Worm (Caenorhabditis elegans) whole organism, mixed stage, embryonic: ENCODE results near the gene Y50D7A.8.

Source experiments
- M03D4.4 ChIP-seq: sonication (generic microtip); optimal IDR thresholded peaks from 2 replicates; lab custom pipeline; 2017; ENCODE audit warnings: mild to moderate bottlenecking, missing genetic modification characterization, missing compliant biosample characterization
- bed-3 ChIP-seq: fragments of 200-800 bp; sonication (Bioruptor generic); optimal IDR thresholded peaks from 3 replicates; lab custom pipeline; 2018; ENCODE audit warnings: mild to moderate bottlenecking, missing genetic modification characterization, moderate library complexity, missing compliant biosample characterization
- blmp-1 ChIP-seq: fragments of 150-350 bp; optimal IDR thresholded peaks from 2 replicates; lab custom pipeline; 2014; ENCODE audit warnings: missing biosample characterization, missing genetic modification characterization
- ceh-43 ChIP-seq: fragments of 200-800 bp; sonication (Bioruptor generic); optimal IDR thresholded peaks from 2 replicates; lab custom pipeline; 2018; ENCODE audit warnings: mild to moderate bottlenecking, missing genetic modification characterization, moderate library complexity, missing compliant biosample characterization
- ceh-83 ChIP-seq: fragments of 200-800 bp; sonication (Bioruptor generic); optimal IDR thresholded peaks from 2 replicates; lab custom pipeline; 2018; ENCODE audit warnings: mild to moderate bottlenecking, missing genetic modification characterization, missing compliant biosample characterization
- ces-1 ChIP-seq: fragments of 150-350 bp; optimal IDR thresholded peaks from 2 replicates; lab custom pipeline; 2014; ENCODE audit warnings: missing biosample characterization, missing genetic modification reagents, missing genetic modification characterization
- cnd-1 ChIP-seq: fragments of 200-800 bp; sonication (Bioruptor generic); optimal IDR thresholded peaks from 2 replicates; lab custom pipeline; 2018; ENCODE audit warnings: mild to moderate bottlenecking, missing genetic modification characterization, missing compliant biosample characterization
- drap-1 ChIP-seq: fragments of 200-800 bp; sonication (Bioruptor generic); optimal IDR thresholded peaks from 3 replicates; lab custom pipeline; 2018; ENCODE audit warnings: mild to moderate bottlenecking, missing genetic modification characterization, missing compliant biosample characterization
- elt-1 ChIP-seq: sonication (generic microtip); optimal IDR thresholded peaks from 2 replicates; lab custom pipeline; 2017; ENCODE audit warnings: missing genetic modification characterization, mild to moderate bottlenecking, missing compliant biosample characterization, antibody characterized with exemption, moderate library complexity, borderline replicate concordance; ENCODE audit not compliant: insufficient read depth
- elt-3 ChIP-seq: fragments of 150-350 bp; optimal IDR thresholded peaks from 2 replicates; lab custom pipeline; 2014; ENCODE audit warnings: missing biosample characterization, missing genetic modification characterization
- flh-1 ChIP-seq: fragments of 200-800 bp; sonication (Bioruptor generic); optimal IDR thresholded peaks from 2 replicates; lab custom pipeline; 2018; ENCODE audit warnings: mild to moderate bottlenecking, missing genetic modification characterization, moderate library complexity, missing compliant biosample characterization
- ham-2 ChIP-seq: fragments of 200-800 bp; sonication (Bioruptor generic); optimal IDR thresholded peaks from 2 replicates; lab custom pipeline; 2018; ENCODE audit warnings: mild to moderate bottlenecking, missing genetic modification characterization, missing compliant biosample characterization
- hlh-1 ChIP-seq: fragments of 150-350 bp; optimal IDR thresholded peaks from 2 replicates; lab custom pipeline; 2014; ENCODE audit warnings: missing biosample characterization, missing genetic modification reagents, missing genetic modification characterization
- lin-13 ChIP-seq: fragments of 150-350 bp; optimal IDR thresholded peaks from 2 replicates; lab custom pipeline; 2014; ENCODE audit warnings: missing biosample characterization, missing genetic modification characterization
- lsy-2 ChIP-seq: fragments of 150-350 bp; optimal IDR thresholded peaks from 2 replicates; lab custom pipeline; 2014; ENCODE audit warnings: missing biosample characterization, missing genetic modification characterization
- mab-5 ChIP-seq: fragments of 150-350 bp; optimal IDR thresholded peaks from 2 replicates; lab custom pipeline; 2014; ENCODE audit warnings: missing biosample characterization, missing genetic modification characterization
- mep-1 ChIP-seq: fragments of 150-350 bp; optimal IDR thresholded peaks from 2 replicates; lab custom pipeline; 2017; ENCODE audit warnings: missing biosample characterization, missing genetic modification reagents, missing genetic modification characterization, inconsistent platforms
- mls-2 ChIP-seq: sonication (generic microtip); optimal IDR thresholded peaks from 2 replicates; lab custom pipeline; 2016; ENCODE audit warnings: mild to moderate bottlenecking, missing genetic modification characterization, moderate library complexity, missing compliant biosample characterization
- nhr-12 ChIP-seq: fragments of 150-350 bp; optimal IDR thresholded peaks from 2 replicates; lab custom pipeline; 2014; ENCODE audit warnings: missing biosample characterization, missing genetic modification characterization
- nhr-2 ChIP-seq: fragments of 150-350 bp; optimal IDR thresholded peaks from 2 replicates; lab custom pipeline; 2014; ENCODE audit warnings: missing biosample characterization, missing genetic modification characterization
- nhr-237 ChIP-seq: fragments of 150-350 bp; optimal IDR thresholded peaks from 2 replicates; lab custom pipeline; 2014; ENCODE audit warnings: missing biosample characterization, missing genetic modification characterization
- nhr-28 ChIP-seq: fragments of 150-350 bp; optimal IDR thresholded peaks from 2 replicates; lab custom pipeline; 2014; ENCODE audit warnings: missing biosample characterization, missing genetic modification characterization
- nhr-76 ChIP-seq: sonication (generic microtip); optimal IDR thresholded peaks from 2 replicates; lab custom pipeline; 2017; ENCODE audit warnings: missing biosample characterization, missing genetic modification characterization
- pha-4 ChIP-seq: fragments of 150-350 bp; optimal IDR thresholded peaks from 2 replicates; lab custom pipeline; 2018; ENCODE audit warnings: missing biosample characterization, missing genetic modification reagents, missing genetic modification characterization
- sem-2 ChIP-seq: fragments of 200-800 bp; sonication (Bioruptor generic); optimal IDR thresholded peaks from 2 replicates; lab custom pipeline; 2018; ENCODE audit warnings: mild to moderate bottlenecking, missing genetic modification characterization, missing compliant biosample characterization
- snpc-4 ChIP-seq: fragments of 150-350 bp; optimal IDR thresholded peaks from 2 replicates; lab custom pipeline; 2014; ENCODE audit warnings: missing biosample characterization, missing genetic modification characterization
- sptf-1 ChIP-seq: sonication (generic microtip); optimal IDR thresholded peaks from 2 replicates; lab custom pipeline; 2017; ENCODE audit warnings: mild to moderate bottlenecking, missing genetic modification characterization, moderate library complexity, missing compliant biosample characterization
- tbx-8 ChIP-seq: fragments of 200-800 bp; sonication (Bioruptor generic); optimal IDR thresholded peaks from 2 replicates; lab custom pipeline; 2018; ENCODE audit warnings: mild to moderate bottlenecking, missing genetic modification characterization, moderate library complexity, missing compliant biosample characterization
- unc-120 ChIP-seq: sonication (generic microtip); optimal IDR thresholded peaks from 2 replicates; lab custom pipeline; 2017; ENCODE audit warnings: missing genetic modification characterization, missing compliant biosample characterization; ENCODE audit not compliant: poor library complexity, severe bottlenecking
- unc-39 ChIP-seq: fragments of 150-350 bp; optimal IDR thresholded peaks from 2 replicates; lab custom pipeline; 2014; ENCODE audit warnings: missing biosample characterization, missing genetic modification characterization
- unc-62 ChIP-seq: fragments of 150-350 bp; optimal IDR thresholded peaks from 2 replicates; lab custom pipeline; 2014; ENCODE audit warnings: missing biosample characterization, missing genetic modification reagents, missing genetic modification characterization
- zip-8 ChIP-seq: fragments of 150-350 bp; optimal IDR thresholded peaks from 2 replicates; lab custom pipeline; 2014; ENCODE audit warnings: missing biosample characterization, missing genetic modification characterization
- ztf-11 ChIP-seq: fragments of 150-350 bp; optimal IDR thresholded peaks from 2 replicates; lab custom pipeline; 2014; ENCODE audit warnings: missing biosample characterization, missing genetic modification characterization

The Y50D7A.8 gene

DNA sequence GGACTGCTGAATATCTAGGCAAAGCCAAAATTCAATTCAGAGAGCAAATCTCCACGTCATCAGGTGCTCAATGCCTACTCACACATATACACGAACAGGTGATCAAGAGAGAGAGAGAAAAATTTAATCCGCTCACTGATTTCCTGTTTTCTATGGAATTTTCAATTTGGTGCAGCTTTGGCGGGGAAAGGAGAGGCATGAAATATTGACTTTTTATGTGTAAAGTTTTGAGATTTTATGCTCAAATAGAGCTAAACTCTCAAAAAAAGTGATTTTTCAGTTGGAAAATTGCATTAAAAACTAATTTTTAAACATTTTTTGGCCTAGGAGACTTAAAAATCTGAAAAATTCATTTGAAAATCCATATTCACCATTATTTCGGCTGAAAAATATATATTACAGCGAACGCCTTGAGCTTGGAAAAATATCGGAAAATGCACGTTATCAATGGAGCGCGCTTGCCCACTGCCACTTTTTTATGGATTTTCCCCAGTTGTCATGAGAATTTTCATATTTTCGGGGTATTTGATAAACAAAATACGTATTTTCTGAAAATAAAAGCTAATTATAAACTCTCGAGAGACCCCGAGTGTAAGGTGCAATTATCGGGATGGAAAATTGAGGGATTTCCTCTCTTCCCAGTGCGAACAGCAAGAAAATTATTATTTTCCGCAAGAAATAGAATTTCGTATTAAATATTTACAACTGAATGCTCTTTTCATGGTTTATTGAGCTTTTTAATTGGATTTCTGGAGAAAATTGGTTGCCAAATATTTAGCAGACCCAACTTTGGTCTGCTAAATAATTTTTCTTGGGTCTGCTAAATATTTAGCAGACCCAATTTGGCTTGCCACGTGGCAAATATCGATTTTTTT is 542 bp upstream of the Y50D7A.8 start:
- no peak for TF ChIP-seq pha-4 (tag; lab: Kevin White, UChicago)
- no peak for TF ChIP-seq bed-3 (GFP tag; lab: Kevin White, UChicago)
- no peak for TF ChIP-seq zip-8 (tag; lab: Kevin White, UChicago)
- TF ChIP-seq nhr-237 (tag; lab: Kevin White, UChicago), result no peak
- no peak for TF ChIP-seq elt-1 (tag; lab: Kevin White, UChicago)
- TF ChIP-seq flh-1, result no peak
- TF ChIP-seq M03D4.4 (tag; lab: Kevin White, UChicago), result peak; percentile 48
- TF ChIP-seq sptf-1 (tag; lab: Kevin White, UChicago), result peak; percentile 42
- TF ChIP-seq blmp-1 (tag; lab: Kevin White, UChicago), result no peak
- TF ChIP-seq hlh-1 (tag; lab: Kevin White, UChicago), result no peak
- peak; percentile 70 for TF ChIP-seq ceh-43 (GFP tag; lab: Kevin White, UChicago)
- TF ChIP-seq ceh-83 (GFP tag; lab: Kevin White, UChicago), result no peak
- TF ChIP-seq unc-62, result no peak
- peak; percentile 0 for TF ChIP-seq lsy-2 (tag; lab: Kevin White, UChicago)
- no peak for TF ChIP-seq ztf-11 (tag; lab: Kevin White, UChicago)
- TF ChIP-seq tbx-8, result no peak
- peak; percentile 41 for TF ChIP-seq mls-2
- TF ChIP-seq ces-1 (GFP tag; lab: Kevin White, UChicago), result peak; percentile 47
- TF ChIP-seq ham-2 (GFP tag; lab: Kevin White, UChicago), result no peak
- no peak for TF ChIP-seq nhr-28 (tag; lab: Kevin White, UChicago)
- peak; percentile 25 for TF ChIP-seq unc-120 (tag; lab: Kevin White, UChicago)
- TF ChIP-seq nhr-76, result no peak
- peak; percentile 48 for TF ChIP-seq cnd-1
- no peak for TF ChIP-seq elt-3
- TF ChIP-seq snpc-4, result no peak
- peak; percentile 42 for TF ChIP-seq mab-5
- no peak for TF ChIP-seq nhr-2 (tag; lab: Kevin White, UChicago)
- no peak for TF ChIP-seq sem-2 (GFP tag; lab: Kevin White, UChicago)
- no peak for TF ChIP-seq mep-1 (tag; lab: Kevin White, UChicago)
- no peak for TF ChIP-seq drap-1 (GFP tag; lab: Kevin White, UChicago)

DNA sequence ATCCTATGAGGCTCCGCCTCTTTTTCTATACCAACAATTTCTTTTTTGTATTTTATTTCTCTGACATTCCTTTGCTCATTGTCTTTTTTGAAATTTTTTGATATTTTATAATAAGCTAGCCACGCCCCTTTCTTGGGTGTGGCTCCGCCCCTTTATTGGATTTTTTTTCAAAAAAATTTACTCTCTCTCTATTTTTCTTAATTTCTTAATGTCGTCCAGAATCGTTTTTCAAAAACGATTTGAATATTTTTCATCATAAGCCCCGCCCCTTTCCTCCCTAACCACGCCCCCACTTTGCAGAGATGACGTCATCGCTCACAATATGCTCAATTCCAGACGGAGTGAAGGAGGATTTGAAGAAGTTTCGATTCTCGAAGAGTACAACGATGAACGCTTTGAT is 27.9 kb downstream of the Y50D7A.8 start, which contains the start of gene Y50D7A.10:
Gene Y50D7A.10 (plus strand): TSS at position 301 of the 400 bp plus-strand sequence.
- TF ChIP-seq zip-8 (tag; lab: Kevin White, UChicago) (peak; percentile 30), sptf-1 (tag; lab: Kevin White, UChicago) (no peak)

DNA sequence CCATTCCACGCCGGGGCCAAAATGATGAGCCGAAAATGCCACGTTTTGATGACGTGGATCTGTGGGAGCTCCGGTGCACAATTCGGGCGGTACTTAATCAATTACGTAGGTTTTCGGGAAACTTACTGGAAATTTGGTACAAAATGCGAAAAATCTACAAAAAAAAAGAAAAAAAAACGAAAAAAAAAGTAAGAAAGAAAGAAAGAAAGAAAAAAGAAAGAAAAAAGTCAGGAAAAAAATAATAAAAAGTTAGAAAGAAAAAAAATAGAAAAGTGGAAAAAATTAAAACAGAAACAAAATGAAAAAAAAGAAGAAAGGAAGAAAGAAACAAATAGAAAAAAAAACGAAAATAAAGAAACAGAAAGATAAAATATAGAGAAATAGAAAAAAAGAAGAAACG is 30.2 kb downstream of the Y50D7A.8 start:
- TF ChIP-seq nhr-12 (tag; lab: Kevin White, UChicago), result no peak
- TF ChIP-seq nhr-76, result peak; percentile 16

DNA sequence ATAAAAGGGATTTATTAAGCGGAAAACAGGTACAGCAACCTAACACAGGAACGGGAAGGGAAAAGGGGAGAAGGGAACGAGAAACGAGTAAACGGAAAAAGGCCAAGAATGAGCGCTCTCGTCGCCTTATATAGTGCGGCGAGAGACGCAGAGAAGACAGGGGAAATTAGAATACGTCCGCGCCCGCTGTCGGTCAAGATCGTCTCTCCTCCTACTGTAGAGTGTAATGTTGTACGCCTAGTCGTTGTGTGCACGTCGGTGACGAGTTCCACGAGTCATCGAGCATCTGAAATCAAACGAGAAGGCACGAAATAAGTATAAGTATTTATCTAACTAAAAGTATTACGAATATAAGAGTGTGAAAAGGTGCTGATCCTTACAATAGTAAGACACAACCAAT is 31.9 kb downstream of the Y50D7A.8 start:
- TF ChIP-seq cnd-1 (no peak), lin-13 (tag; lab: Kevin White, UChicago) (no peak), unc-62 (no peak), sptf-1 (tag; lab: Kevin White, UChicago) (peak; percentile 14), ceh-83 (GFP tag; lab: Kevin White, UChicago) (no peak)

DNA sequence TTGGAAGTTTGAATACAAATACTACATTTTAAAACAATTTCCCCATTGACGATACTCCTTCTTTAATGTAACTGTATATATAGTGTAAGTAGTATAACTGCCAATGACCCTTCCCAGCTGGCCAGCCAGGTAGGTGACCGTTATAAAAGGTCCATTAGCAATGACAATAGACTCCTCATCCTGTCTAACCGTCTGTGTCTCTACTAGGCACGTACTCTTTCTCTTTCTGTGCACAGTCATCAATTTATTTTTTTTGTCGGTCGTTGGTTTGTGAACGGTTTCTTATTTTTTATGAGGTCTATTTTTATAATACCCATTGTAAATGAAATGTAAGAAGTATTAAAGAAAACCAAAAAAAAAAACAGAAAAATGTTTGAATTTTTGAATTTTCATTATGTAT is 38.5 kb downstream of the Y50D7A.8 start:
- TF ChIP-seq unc-39, result no peak
- peak; percentile 94 for TF ChIP-seq nhr-2 (tag; lab: Kevin White, UChicago)
